Worm (Caenorhabditis elegans) whole organism, L4 larva: ENCODE measurements around the gene F11C1.10.
A peak's percentile ranks its signal among the peaks of the same experiment; 100 is the strongest.

Experiments
- D1046.2 ChIP-seq: fragments of 200-800 bp; sonication (Bioruptor generic); IDR thresholded peaks from 2 replicates; pipeline ENCODE4 v1.3.6; 2022; ENCODE audit warnings: missing genetic modification characterization, missing compliant biosample characterization
- F26F4.8 ChIP-seq: fragments of 200-800 bp; sonication (Bioruptor generic); conservative IDR thresholded peaks from 2 replicates; pipeline ENCODE4 v1.3.6; 2022; ENCODE audit warnings: missing genetic modification characterization, missing compliant biosample characterization
- F49E8.2 ChIP-seq: sonication (generic microtip); optimal IDR thresholded peaks from 2 replicates; lab custom pipeline; 2016; ENCODE audit warnings: missing compliant biosample characterization, mild to moderate bottlenecking, missing genetic modification characterization, borderline replicate concordance
- T26A8.4 ChIP-seq: fragments of 200-800 bp; sonication (Bioruptor generic); IDR thresholded peaks from 2 replicates; pipeline ENCODE4 v1.3.6; 2022; ENCODE audit warnings: missing genetic modification characterization, missing compliant biosample characterization
- Y105C5A.15 ChIP-seq: fragments of 200-800 bp; sonication (Bioruptor generic); IDR thresholded peaks from 2 replicates; pipeline ENCODE4 v1.3.6; 2022; ENCODE audit warnings: missing genetic modification characterization, missing compliant biosample characterization
- Y48G9A.11 ChIP-seq: fragments of 200-800 bp; sonication (Bioruptor generic); IDR thresholded peaks from 2 replicates; pipeline ENCODE4 v1.3.6; 2022; ENCODE audit warnings: missing genetic modification reagents, missing genetic modification characterization, missing compliant biosample characterization
- Y75B8A.6 ChIP-seq: fragments of 200-800 bp; sonication (Bioruptor generic); IDR thresholded peaks from 2 replicates; pipeline ENCODE4 v1.3.6; 2022; ENCODE audit warnings: missing genetic modification reagents, missing genetic modification characterization, missing compliant biosample characterization
- ZK337.2 ChIP-seq: fragments of 200-800 bp; sonication (Bioruptor generic); IDR thresholded peaks from 2 replicates; pipeline ENCODE4 v1.3.6; 2022; ENCODE audit warnings: missing genetic modification reagents, missing genetic modification characterization, missing compliant biosample characterization
- aha-1 ChIP-seq: fragments of 150-350 bp; peaks from one replicate; lab custom pipeline; 2014; ENCODE audit warnings: missing biosample characterization, missing genetic modification characterization
- ama-1 ChIP-seq: fragments of 150-350 bp; optimal IDR thresholded peaks from 2 replicates; lab custom pipeline; 2014; ENCODE audit warnings: inconsistent platforms, mixed read lengths
- arid-1 ChIP-seq: fragments of 200-800 bp; sonication (Bioruptor generic); conservative IDR thresholded peaks from 2 replicates; pipeline ENCODE4 v1.3.6; 2022; ENCODE audit warnings: missing genetic modification reagents, missing genetic modification characterization, missing compliant biosample characterization
- ceh-20 ChIP-seq: fragments of 200-800 bp; sonication (Bioruptor generic); IDR thresholded peaks from 2 replicates; pipeline ENCODE4 v1.3.6; 2022; ENCODE audit warnings: missing genetic modification reagents, missing genetic modification characterization, missing compliant biosample characterization
- ceh-82 ChIP-seq: sonication (generic microtip); optimal IDR thresholded peaks from 2 replicates; lab custom pipeline; 2017; ENCODE audit warnings: missing biosample characterization, missing genetic modification characterization
- ctbp-1 ChIP-seq: fragments of 200-800 bp; sonication (Bioruptor generic); IDR thresholded peaks from 2 replicates; pipeline ENCODE4 v1.3.6; 2022; ENCODE audit warnings: missing genetic modification reagents, missing genetic modification characterization, missing compliant biosample characterization
- daf-12 ChIP-seq: fragments of 150-350 bp; optimal IDR thresholded peaks from 2 replicates; lab custom pipeline; 2014; ENCODE audit warnings: missing biosample characterization, missing genetic modification reagents, missing genetic modification characterization
- daf-16 ChIP-seq, 3 experiments: sonication (generic microtip); optimal IDR thresholded peaks; 2 replicates each; lab custom pipeline; 2016 to 2017; ENCODE audit warnings: missing genetic modification characterization in 3 of 3, missing genetic modification reagents in 3 of 3, mild to moderate bottlenecking in 2 of 3, missing compliant biosample characterization in 2 of 3, missing biosample characterization in 1 of 3, moderate library complexity in 1 of 3
- dmd-8 ChIP-seq: fragments of 200-800 bp; sonication (Bioruptor generic); IDR thresholded peaks from 2 replicates; pipeline ENCODE4 v1.3.6; 2022; ENCODE audit warnings: missing genetic modification characterization, missing compliant biosample characterization
- duxl-1 ChIP-seq: sonication (generic microtip); optimal IDR thresholded peaks from 2 replicates; lab custom pipeline; 2016; ENCODE audit warnings: mild to moderate bottlenecking, missing genetic modification characterization, moderate library complexity, missing compliant biosample characterization; ENCODE audit not compliant: poor library complexity
- egl-43 ChIP-seq: fragments of 200-800 bp; sonication (Bioruptor generic); IDR thresholded peaks from 2 replicates; pipeline ENCODE4 v1.3.6; 2022; ENCODE audit warnings: missing genetic modification reagents, missing genetic modification characterization, missing compliant biosample characterization
- gei-8 ChIP-seq: fragments of 200-800 bp; sonication (Bioruptor generic); optimal IDR thresholded peaks from 2 replicates; lab custom pipeline; 2018; ENCODE audit warnings: mild to moderate bottlenecking, missing genetic modification characterization, missing compliant biosample characterization
- hif-1 ChIP-seq, 2 experiments: sonication (generic microtip); optimal IDR thresholded peaks; 2 replicates each; lab custom pipeline; 2016 to 2017; ENCODE audit warnings: missing compliant biosample characterization in 2 of 2, missing genetic modification characterization in 2 of 2, missing genetic modification reagents in 2 of 2, missing genotype in 2 of 2, mild to moderate bottlenecking in 1 of 2
- hmg-1.1 ChIP-seq: fragments of 200-800 bp; sonication (Bioruptor generic); IDR thresholded peaks from 2 replicates; pipeline ENCODE4 v1.3.6; 2022; ENCODE audit warnings: missing genetic modification reagents, missing genetic modification characterization, missing compliant biosample characterization
- lim-7 ChIP-seq: fragments of 200-800 bp; sonication (Bioruptor generic); IDR thresholded peaks from 2 replicates; pipeline ENCODE4 v1.3.6; 2022; ENCODE audit warnings: missing genetic modification characterization, missing compliant biosample characterization
- lin-13 ChIP-seq: fragments of 150-350 bp; optimal IDR thresholded peaks from 2 replicates; lab custom pipeline; 2014; ENCODE audit warnings: missing biosample characterization, missing genetic modification reagents, missing genetic modification characterization
- lin-15B ChIP-seq: fragments of 150-350 bp; sonication (generic microtip); optimal IDR thresholded peaks from 3 replicates; lab custom pipeline; 2014; ENCODE audit warnings: missing biosample characterization, missing genetic modification characterization
- lin-38 ChIP-seq: fragments of 200-800 bp; sonication (Bioruptor generic); IDR thresholded peaks from 2 replicates; pipeline ENCODE4 v1.3.6; 2022; ENCODE audit warnings: missing genetic modification reagents, missing genetic modification characterization, missing compliant biosample characterization
- lsy-2 ChIP-seq, 2 experiments: fragments of 150-350 bp in 1 of 2; sonication (generic microtip) in 1 of 2; optimal IDR thresholded peaks; 2 replicates each; lab custom pipeline; 2014 to 2017; ENCODE audit warnings: missing biosample characterization in 2 of 2, missing genetic modification characterization in 2 of 2
- madf-5 ChIP-seq, 2 experiments: fragments of 200-800 bp; sonication (Bioruptor generic); IDR thresholded peaks; 2 replicates each; pipeline ENCODE4 v1.3.6; 2022; ENCODE audit warnings: missing compliant biosample characterization in 2 of 2, missing genetic modification characterization in 2 of 2
- madf-9 ChIP-seq: fragments of 200-800 bp; sonication (Bioruptor generic); conservative IDR thresholded peaks from 2 replicates; pipeline ENCODE4 v1.3.6; 2022; ENCODE audit warnings: missing genetic modification reagents, missing genetic modification characterization, missing compliant biosample characterization
- mes-2 ChIP-seq: sonication (generic microtip); optimal IDR thresholded peaks from 2 replicates; lab custom pipeline; 2016; ENCODE audit warnings: missing genotype, mild to moderate bottlenecking, missing genetic modification characterization, missing compliant biosample characterization; ENCODE audit not compliant: poor library complexity, severe bottlenecking
- mxl-3 ChIP-seq: fragments of 200-800 bp; sonication (Bioruptor generic); optimal IDR thresholded peaks from 2 replicates; lab custom pipeline; 2018; ENCODE audit warnings: mild to moderate bottlenecking, missing genetic modification characterization, missing compliant biosample characterization
- nhr-28 ChIP-seq: fragments of 150-350 bp; optimal IDR thresholded peaks from 2 replicates; lab custom pipeline; 2014; ENCODE audit warnings: missing biosample characterization, missing genetic modification characterization
- nhr-76 ChIP-seq: fragments of 150-350 bp; optimal IDR thresholded peaks from 2 replicates; lab custom pipeline; 2014; ENCODE audit warnings: missing biosample characterization, missing genetic modification characterization
- nhr-77 ChIP-seq: fragments of 150-350 bp; optimal IDR thresholded peaks from 2 replicates; lab custom pipeline; 2014; ENCODE audit warnings: missing biosample characterization, missing genetic modification characterization
- pha-4 ChIP-seq, 2 experiments: fragments of 150-350 bp in 1 of 2; fragments of 200-800 bp in 1 of 2; sonication (Bioruptor generic) in 1 of 2; IDR thresholded peaks in 1 of 2; optimal IDR thresholded peaks in 1 of 2; 2 replicates each; pipeline versions ENCODE4 v1.3.6 to Lab custom; 2014 to 2022; ENCODE audit warnings: missing genetic modification characterization in 2 of 2, missing genetic modification reagents in 2 of 2, missing biosample characterization in 1 of 2, missing compliant biosample characterization in 1 of 2
- php-3 ChIP-seq: fragments of 200-800 bp; sonication (Bioruptor generic); IDR thresholded peaks from 2 replicates; pipeline ENCODE4 v1.3.6; 2022; ENCODE audit warnings: missing genetic modification reagents, missing genetic modification characterization, missing compliant biosample characterization
- rbr-2 ChIP-seq: sonication (generic microtip); optimal IDR thresholded peaks from 2 replicates; lab custom pipeline; 2016; ENCODE audit warnings: missing genotype, missing genetic modification characterization, missing compliant biosample characterization
- sdz-12 ChIP-seq: fragments of 200-800 bp; sonication (Bioruptor generic); optimal IDR thresholded peaks from 2 replicates; lab custom pipeline; 2018; ENCODE audit warnings: mild to moderate bottlenecking, missing genetic modification characterization, missing compliant biosample characterization
- snpc-1.2 ChIP-seq: fragments of 200-800 bp; sonication (Bioruptor generic); IDR thresholded peaks from 2 replicates; pipeline ENCODE4 v1.3.6; 2022; ENCODE audit warnings: missing genetic modification reagents, missing genetic modification characterization, missing compliant biosample characterization
- unc-39 ChIP-seq: sonication (generic microtip); optimal IDR thresholded peaks from 2 replicates; lab custom pipeline; 2017; ENCODE audit warnings: missing biosample characterization, missing genetic modification characterization
- zfp-3 ChIP-seq: fragments of 200-800 bp; sonication (Bioruptor generic); conservative IDR thresholded peaks from 2 replicates; pipeline ENCODE4 v1.3.6; 2022; ENCODE audit warnings: missing genetic modification reagents, missing genetic modification characterization, missing compliant biosample characterization
- zip-11 ChIP-seq: fragments of 200-800 bp; sonication (Bioruptor generic); IDR thresholded peaks from 2 replicates; pipeline ENCODE4 v1.3.6; 2022; ENCODE audit warnings: missing genetic modification characterization, missing compliant biosample characterization
- ztf-11 ChIP-seq: fragments of 150-350 bp; optimal IDR thresholded peaks from 2 replicates; lab custom pipeline; 2014; ENCODE audit warnings: missing biosample characterization, missing genetic modification characterization

The F11C1.10 gene

DNA sequence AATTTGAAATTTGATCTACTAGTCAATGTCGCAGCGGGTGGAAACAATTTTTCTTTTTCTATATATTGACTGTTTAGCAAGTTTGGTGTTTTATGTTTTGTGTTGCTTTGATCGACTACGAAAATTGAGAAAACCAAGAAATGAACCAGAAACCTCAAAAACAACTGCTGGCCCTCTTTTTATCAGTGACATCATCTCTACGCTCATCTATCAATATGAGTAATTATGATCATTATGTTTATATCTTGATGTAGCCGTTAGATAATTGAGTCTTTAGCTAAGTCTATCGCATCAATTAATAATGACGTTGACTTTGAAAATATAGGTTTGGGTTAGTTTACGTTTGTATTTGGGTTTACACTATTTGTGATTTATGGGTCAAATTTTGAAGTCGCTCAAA lies 41.2 kb upstream of the F11C1.10 start:
- no peak for TF ChIP-seq ama-1

ce11 chrX:12937521-12937920 lies 39.4 kb upstream of the F11C1.10 start:
- TF ChIP-seq mes-2 (tag; lab: Kevin White, UChicago) = peak; percentile 12
- TF ChIP-seq dmd-8 (GFP tag; lab: Robert Waterston, UW) = peak; percentile 69; the same call in 1 of the 2 replicates
- TF ChIP-seq lim-7 (GFP tag; lab: Robert Waterston, UW) = peak; percentile 84
- TF ChIP-seq nhr-77 (tag; lab: Kevin White, UChicago) = no peak
- TF ChIP-seq egl-43 (GFP tag; lab: Robert Waterston, UW) = peak; percentile 71; the same call in 1 of the 2 replicates
- peak; percentile 27 for TF ChIP-seq sdz-12 (GFP tag; lab: Kevin White, UChicago)
- TF ChIP-seq ceh-20 (GFP tag; lab: Robert Waterston, UW) = no peak
- no peak for TF ChIP-seq ZK337.2
- peak; percentile 33 for TF ChIP-seq lin-38 (GFP tag; lab: Robert Waterston, UW)
- TF ChIP-seq madf-9 (GFP tag; lab: Robert Waterston, UW) = 0 out of 2 replicates have a peak, but pooled peaks have one; percentile 19
- no peak for TF ChIP-seq ctbp-1 (GFP tag; lab: Robert Waterston, UW)
- TF ChIP-seq daf-16 (GFP tag; optimal IDR thresholded peaks at IDR 0.05; lab: Kevin White, UChicago) = no peak
- TF ChIP-seq daf-16 (tag; optimal IDR thresholded peaks at IDR 0.05; lab: Kevin White, UChicago) = peak; percentile 29
- TF ChIP-seq Y48G9A.11 (GFP tag; lab: Robert Waterston, UW) = 0 out of 2 replicates have a peak, but pooled peaks have one; percentile 11
- TF ChIP-seq duxl-1 = peak; percentile 9
- TF ChIP-seq gei-8 (GFP tag; lab: Kevin White, UChicago) = peak; percentile 36
- 0 out of 2 replicates have a peak, but pooled peaks have one; percentile 38 for TF ChIP-seq Y105C5A.15 (GFP tag; lab: Robert Waterston, UW)
- TF ChIP-seq snpc-1.2 (GFP tag; lab: Robert Waterston, UW) = peak; percentile 61
- TF ChIP-seq F26F4.8 = 0 out of 2 replicates have a peak, but pooled peaks have one; percentile 33
- 0 out of 2 replicates have a peak, but pooled peaks have one; percentile 46 for TF ChIP-seq arid-1 (GFP tag; lab: Robert Waterston, UW)
- peak; percentile 48; the same call in 1 of the 2 replicates for TF ChIP-seq pha-4 (GFP tag; IDR thresholded peaks at IDR 0.05; lab: Robert Waterston, UW)
- TF ChIP-seq pha-4 (tag; optimal IDR thresholded peaks at IDR 0.05; lab: Kevin White, UChicago) = no peak
- TF ChIP-seq madf-5 (GFP tag; IDR thresholded peaks at IDR 0.05; lab: Robert Waterston, UW) = no peak
- TF ChIP-seq, all 104 proteins: peak for 16

DNA sequence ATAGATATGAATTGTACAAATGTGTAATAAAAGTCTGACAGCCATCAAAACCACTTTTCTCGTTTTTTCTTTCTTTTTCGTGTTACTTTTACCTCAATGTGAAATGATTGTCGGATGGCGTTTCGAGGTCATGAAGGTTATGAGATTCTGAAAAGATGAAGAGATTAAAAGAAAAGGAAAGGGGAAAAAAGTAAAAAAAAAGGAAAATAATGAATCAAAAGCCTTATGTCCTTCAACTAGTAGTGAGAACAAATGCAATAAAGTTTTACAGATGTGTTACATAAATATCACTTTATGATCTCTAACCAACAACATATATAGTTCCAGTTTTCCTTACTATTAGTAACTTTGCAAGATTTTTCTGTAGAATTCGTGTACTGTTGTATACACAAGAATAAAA lies 36.1 kb upstream of the F11C1.10 start, which contains the start of gene gmap-3:
Gene gmap-3 (minus strand): TSS at position 148 of the 400 bp plus-strand sequence.
- TF ChIP-seq hif-1 (tag; optimal IDR thresholded peaks at IDR 0.05; lab: Kevin White, UChicago) = no peak
- no peak for TF ChIP-seq daf-12
- TF ChIP-seq D1046.2 (GFP tag; lab: Robert Waterston, UW) = no peak
- TF ChIP-seq aha-1 (tag; lab: Kevin White, UChicago) = peak; percentile 8
- TF ChIP-seq, all 104 proteins: peak for 1

DNA sequence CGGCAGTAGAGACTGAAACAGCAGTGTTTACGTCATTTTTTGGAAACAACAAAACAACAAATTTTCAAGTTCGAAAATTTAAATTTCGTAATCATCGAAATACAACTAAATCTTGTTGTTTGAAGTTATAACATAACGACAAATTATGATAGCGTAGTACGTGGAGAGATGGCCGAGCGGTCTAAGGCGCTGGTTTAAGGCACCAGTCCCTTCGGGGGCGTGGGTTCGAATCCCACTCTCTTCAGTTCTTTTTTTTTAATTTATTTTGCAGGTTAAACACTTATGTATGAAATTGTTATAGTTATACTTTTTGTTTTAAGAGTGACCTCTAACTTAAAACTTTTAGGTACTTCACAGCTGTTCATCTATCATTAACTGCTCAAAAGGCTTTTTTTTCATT lies 34.6 kb upstream of the F11C1.10 start:
- TF ChIP-seq Y75B8A.6 (GFP tag; lab: Robert Waterston, UW) = no peak
- peak; percentile 72; the same call in 1 of the 2 replicates for TF ChIP-seq lim-7 (GFP tag; lab: Robert Waterston, UW)
- TF ChIP-seq mxl-3 (GFP tag; lab: Kevin White, UChicago) = no peak
- peak; percentile 10 for TF ChIP-seq nhr-28
- TF ChIP-seq duxl-1 = peak; percentile 33
- 0 out of 4 replicates have a peak, but pooled peaks of 1 of the 2 experiments have one; percentile 17 for TF ChIP-seq madf-5 (GFP tag; IDR thresholded peaks at IDR 0.05; lab: Robert Waterston, UW)
- TF ChIP-seq D1046.2 (GFP tag; lab: Robert Waterston, UW) = no peak
- no peak for TF ChIP-seq nhr-76 (tag; lab: Kevin White, UChicago)
- TF ChIP-seq rbr-2 (tag; lab: Kevin White, UChicago) = no peak
- no peak for TF ChIP-seq F49E8.2 (tag; lab: Kevin White, UChicago)
- 0 out of 2 replicates have a peak, but pooled peaks have one; percentile 36 for TF ChIP-seq hmg-1.1
- no peak for TF ChIP-seq lin-13
- TF ChIP-seq ceh-20 (GFP tag; lab: Robert Waterston, UW) = no peak
- no peak for TF ChIP-seq zfp-3 (GFP tag; lab: Robert Waterston, UW)
- no peak for TF ChIP-seq unc-39 (tag; lab: Kevin White, UChicago)
- TF ChIP-seq zip-11 (GFP tag; lab: Robert Waterston, UW) = no peak
- TF ChIP-seq php-3 (GFP tag; lab: Robert Waterston, UW) = no peak
- no peak for TF ChIP-seq gei-8 (GFP tag; lab: Kevin White, UChicago)
- no peak for TF ChIP-seq ztf-11 (tag; lab: Kevin White, UChicago)
- TF ChIP-seq lin-15B (tag; lab: Kevin White, UChicago) = no peak
- TF ChIP-seq ceh-82 = no peak
- 0 out of 2 replicates have a peak, but pooled peaks have one; percentile 33 for TF ChIP-seq Y48G9A.11 (GFP tag; lab: Robert Waterston, UW)
- no peak for TF ChIP-seq lsy-2 (tag; optimal IDR thresholded peaks at IDR 0.05; lab: Kevin White, UChicago)
- TF ChIP-seq T26A8.4 (GFP tag; lab: Robert Waterston, UW) = no peak
- no peak for TF ChIP-seq Y105C5A.15 (GFP tag; lab: Robert Waterston, UW)
